Fruit fly (Drosophila melanogaster): ENCODE measurements around the gene AdamTS-A.

Gene AdamTS-A

DNA sequence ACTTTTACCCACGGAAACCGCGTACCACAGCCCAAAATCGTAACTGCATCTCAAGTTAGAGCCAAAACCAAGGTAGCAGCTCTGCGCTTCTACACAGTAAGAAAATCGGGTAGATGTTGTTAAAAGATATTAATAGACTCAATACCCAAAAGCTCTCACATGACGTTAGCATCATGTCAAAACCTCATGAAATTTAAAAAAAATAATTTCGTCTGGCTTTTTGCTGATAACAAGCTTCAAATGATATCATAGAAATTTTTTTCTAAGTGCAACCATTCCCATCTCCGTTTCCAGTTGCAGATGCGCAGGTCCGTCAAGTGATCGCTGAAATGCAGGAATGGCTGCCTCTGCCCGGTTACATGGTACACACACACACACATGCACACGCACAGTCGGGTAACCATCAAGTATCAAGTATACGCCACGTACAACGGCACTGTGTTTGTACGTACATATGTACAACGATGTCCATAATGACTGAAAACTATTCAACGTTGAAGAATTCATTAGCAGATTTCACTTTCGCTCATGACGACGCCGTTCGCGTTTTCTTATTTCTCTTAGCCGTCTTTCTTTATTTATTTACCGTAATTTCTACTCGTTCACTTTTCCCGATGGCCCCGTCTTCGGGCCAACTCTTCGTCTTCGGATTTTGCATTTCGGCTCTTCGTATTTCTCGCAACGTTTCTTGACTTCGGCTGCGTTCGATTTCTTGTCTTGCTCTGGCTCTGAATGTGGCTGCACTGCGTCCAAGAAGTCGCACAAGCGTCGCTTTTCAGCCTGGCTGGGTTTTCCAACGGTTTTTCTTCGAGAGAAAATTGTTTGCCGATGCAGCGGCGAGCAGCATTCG, 50.1 kb downstream of the AdamTS-A start (continued):
- TF ChIP-seq CG4424 (GFP tag; optimal IDR thresholded peaks at IDR 0.05) (no peak), repo (GFP tag; optimal IDR thresholded peaks at IDR 0.05) (no peak), CG12391 (tag; optimal IDR thresholded peaks at IDR 0.05) (peak; percentile 18), CG2199 (GFP tag; IDR thresholded peaks at IDR 0.05) (no peak), dysf (GFP tag; IDR thresholded peaks at IDR 0.05) (peak; percentile 51; the same call in 1 of the 3 replicates), ac (GFP tag; optimal IDR thresholded peaks at IDR 0.05) (no peak), CG17361 (GFP tag; IDR thresholded peaks at IDR 0.05) (0 out of 3 replicates have a peak, but pooled peaks have one; percentile 16), NfI (GFP tag; optimal IDR thresholded peaks at IDR 0.05) (no peak), CG12299 (tag; optimal IDR thresholded peaks at IDR 0.05) (no peak), CG8359 (GFP tag; optimal IDR thresholded peaks at IDR 0.05; ENCODE audit: borderline replicate concordance) (no peak), Neu2 (GFP tag; optimal IDR thresholded peaks at IDR 0.05; ENCODE audit: borderline replicate concordance) (no peak), pan (optimal IDR thresholded peaks at IDR 0.05) (no peak), pan (GFP tag; optimal IDR thresholded peaks at IDR 0.05 in 1 of 2, IDR thresholded peaks at IDR 0.05 in 1 of 2) (peak in 1 of 2 experiments; percentile 22), zen2 (GFP tag; IDR thresholded peaks at IDR 0.05; ENCODE audit: partially characterized antibody) (no peak), run (tag; optimal IDR thresholded peaks at IDR 0.05) (no peak), pzg (GFP tag; optimal IDR thresholded peaks at IDR 0.05) (no peak), Nf-YB (GFP tag; optimal IDR thresholded peaks at IDR 0.05) (no peak), CG9609 (GFP tag; optimal IDR thresholded peaks at IDR 0.05) (no peak), chn (GFP tag; optimal IDR thresholded peaks at IDR 0.05) (no peak), maf-S (GFP tag; optimal IDR thresholded peaks at IDR 0.05) (no peak), pho (GFP tag; optimal IDR thresholded peaks at IDR 0.05) (no peak), CG11247 (GFP tag; IDR thresholded peaks at IDR 0.05) (no peak), CG30431 (GFP tag; optimal IDR thresholded peaks at IDR 0.05) (no peak), CG1602 (GFP tag; optimal IDR thresholded peaks at IDR 0.05) (no peak), CkIIα-i1 (GFP tag; IDR thresholded peaks at IDR 0.05) (no peak), CG10959 (GFP tag; IDR thresholded peaks at IDR 0.05) (no peak), wor (GFP tag; IDR thresholded peaks at IDR 0.05) (0 out of 2 replicates have a peak, but pooled peaks have one; percentile 24), Sox100B (GFP tag; optimal IDR thresholded peaks at IDR 0.05) (peak; percentile 20), NC2β (GFP tag; optimal IDR thresholded peaks at IDR 0.05) (no peak), trh (GFP tag; optimal IDR thresholded peaks at IDR 0.05) (no peak), CG1603 (tag; optimal IDR thresholded peaks at IDR 0.05) (peak; percentile 22), CG10543 (GFP tag; optimal IDR thresholded peaks at IDR 0.05) (no peak), CG4282 (GFP tag; optimal IDR thresholded peaks at IDR 0.05) (no peak), Dref (GFP tag; IDR thresholded peaks at IDR 0.05) (no peak), CTCF (GFP tag; optimal IDR thresholded peaks at IDR 0.05) (no peak), Rx (GFP tag; IDR thresholded peaks at IDR 0.05) (peak; percentile 37; the same call in 1 of the 2 replicates), Xrp1 (GFP tag; IDR thresholded peaks at IDR 0.05) (0 out of 2 replicates have a peak, but pooled peaks have one; percentile 20), CG6813 (GFP tag; optimal IDR thresholded peaks at IDR 0.05) (no peak), CG42726 (GFP tag; IDR thresholded peaks at IDR 0.05; ENCODE audit: partially characterized antibody) (no peak), gcm2 (GFP tag; optimal IDR thresholded peaks at IDR 0.05) (no peak), tna (GFP tag; IDR thresholded peaks at IDR 0.05; ENCODE audit: partially characterized antibody) (no peak), pros (GFP tag; optimal IDR thresholded peaks at IDR 0.05) (peak; percentile 100), CG2116 (GFP tag; optimal IDR thresholded peaks at IDR 0.05) (no peak), CG14014 (GFP tag; IDR thresholded peaks at IDR 0.05) (no peak), CG1792 (GFP tag; optimal IDR thresholded peaks at IDR 0.05) (no peak), Ssrp (tag; optimal IDR thresholded peaks at IDR 0.05) (peak; percentile 38), fu2 (GFP tag; optimal IDR thresholded peaks at IDR 0.05) (no peak), exex (tag; optimal IDR thresholded peaks at IDR 0.05) (no peak), Atf-2 (GFP tag; optimal IDR thresholded peaks at IDR 0.05) (no peak), CG8924 (tag; optimal IDR thresholded peaks at IDR 0.05) (peak; percentile 9)

Measured in whole organism, embryonic.